Worm (Caenorhabditis elegans) whole organism, young adult: ENCODE data around the gene srt-24.

Experiments
- ceh-40 ChIP-seq: fragments of 200-800 bp; sonication (Bioruptor generic); IDR thresholded peaks from 2 replicates; pipeline ENCODE4 v1.3.6; 2022; ENCODE audit warnings: missing genetic modification characterization, missing compliant biosample characterization
- chd-7 ChIP-seq: sonication (generic microtip); optimal IDR thresholded peaks from 2 replicates; lab custom pipeline; 2016; ENCODE audit warnings: mild to moderate bottlenecking, missing genetic modification characterization, moderate library complexity, missing compliant biosample characterization
- mel-28 ChIP-seq: sonication (generic microtip); optimal IDR thresholded peaks from 2 replicates; lab custom pipeline; 2016; ENCODE audit warnings: borderline replicate concordance, mild to moderate bottlenecking, missing genetic modification characterization, missing compliant biosample characterization
- unc-62 ChIP-seq: fragments of 150-350 bp; optimal IDR thresholded peaks from 2 replicates; lab custom pipeline; 2014; ENCODE audit warnings: missing biosample characterization, missing genetic modification reagents, missing genetic modification characterization

DNA sequence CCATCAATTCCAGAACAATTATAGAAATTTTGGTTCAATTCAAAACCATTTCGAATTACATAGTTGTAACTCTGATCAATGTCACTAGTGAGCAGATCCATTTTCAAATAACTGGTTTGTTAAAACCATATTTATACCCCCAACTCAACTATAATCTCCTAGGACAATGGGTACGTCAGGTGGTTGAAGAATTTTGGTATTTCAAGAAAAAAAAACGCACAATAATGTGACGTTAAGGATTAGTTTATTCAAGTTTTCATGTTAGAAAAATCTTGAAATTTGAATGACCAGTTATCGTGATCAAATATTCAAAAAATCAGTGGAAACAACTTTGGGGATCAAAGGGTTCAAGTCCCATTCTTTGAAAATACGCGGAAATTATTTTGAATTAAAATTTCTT is at the start of gene srt-24:
- TF ChIP-seq mel-28 (tag; lab: Kevin White, UChicago): no peak
- no peak for TF ChIP-seq chd-7 (tag; lab: Kevin White, UChicago)
- no peak for TF ChIP-seq ceh-40 (GFP tag; lab: Robert Waterston, UW)
- TF ChIP-seq unc-62 (GFP tag; lab: Kevin White, UChicago): no peak
